Worm (Caenorhabditis elegans) whole organism, L4 larva: ENCODE data around the gene dap-3.

Experiments
- D1046.2 ChIP-seq: fragments of 200-800 bp; sonication (Bioruptor generic); IDR thresholded peaks from 2 replicates; pipeline ENCODE4 v1.3.6; 2022; ENCODE audit warnings: missing genetic modification characterization, missing compliant biosample characterization
- F49E8.2 ChIP-seq: sonication (generic microtip); optimal IDR thresholded peaks from 2 replicates; lab custom pipeline; 2016; ENCODE audit warnings: missing compliant biosample characterization, mild to moderate bottlenecking, missing genetic modification characterization, borderline replicate concordance
- T20F7.1 ChIP-seq: fragments of 200-800 bp; sonication (Bioruptor generic); optimal IDR thresholded peaks from 2 replicates; lab custom pipeline; 2018; ENCODE audit warnings: mild to moderate bottlenecking, missing genetic modification characterization, missing compliant biosample characterization
- T26A8.4 ChIP-seq: fragments of 200-800 bp; sonication (Bioruptor generic); IDR thresholded peaks from 2 replicates; pipeline ENCODE4 v1.3.6; 2022; ENCODE audit warnings: missing genetic modification characterization, missing compliant biosample characterization
- Y105C5A.15 ChIP-seq: fragments of 200-800 bp; sonication (Bioruptor generic); IDR thresholded peaks from 2 replicates; pipeline ENCODE4 v1.3.6; 2022; ENCODE audit warnings: missing genetic modification characterization, missing compliant biosample characterization
- Y75B8A.6 ChIP-seq: fragments of 200-800 bp; sonication (Bioruptor generic); IDR thresholded peaks from 2 replicates; pipeline ENCODE4 v1.3.6; 2022; ENCODE audit warnings: missing genetic modification reagents, missing genetic modification characterization, missing compliant biosample characterization
- ZK337.2 ChIP-seq: fragments of 200-800 bp; sonication (Bioruptor generic); IDR thresholded peaks from 2 replicates; pipeline ENCODE4 v1.3.6; 2022; ENCODE audit warnings: missing genetic modification reagents, missing genetic modification characterization, missing compliant biosample characterization
- aha-1 ChIP-seq: fragments of 150-350 bp; peaks from one replicate; lab custom pipeline; 2014; ENCODE audit warnings: missing biosample characterization, missing genetic modification characterization
- ama-1 ChIP-seq: fragments of 150-350 bp; optimal IDR thresholded peaks from 2 replicates; lab custom pipeline; 2014; ENCODE audit warnings: inconsistent platforms, mixed read lengths
- attf-4 ChIP-seq: sonication (generic microtip); optimal IDR thresholded peaks from 3 replicates; lab custom pipeline; 2017; ENCODE audit warnings: missing biosample characterization, missing genetic modification characterization
- ceh-20 ChIP-seq: fragments of 200-800 bp; sonication (Bioruptor generic); IDR thresholded peaks from 2 replicates; pipeline ENCODE4 v1.3.6; 2022; ENCODE audit warnings: missing genetic modification reagents, missing genetic modification characterization, missing compliant biosample characterization
- ceh-28 ChIP-seq: fragments of 150-350 bp; optimal IDR thresholded peaks from 2 replicates; lab custom pipeline; 2014; ENCODE audit warnings: missing biosample characterization, missing genetic modification reagents, missing genetic modification characterization
- ces-1 ChIP-seq: fragments of 150-350 bp; sonication (generic microtip); optimal IDR thresholded peaks from 4 replicates; lab custom pipeline; 2014; ENCODE audit warnings: missing biosample characterization, missing genetic modification reagents, missing genetic modification characterization
- ctbp-1 ChIP-seq: fragments of 200-800 bp; sonication (Bioruptor generic); IDR thresholded peaks from 2 replicates; pipeline ENCODE4 v1.3.6; 2022; ENCODE audit warnings: missing genetic modification reagents, missing genetic modification characterization, missing compliant biosample characterization
- daf-16 ChIP-seq, 3 experiments: sonication (generic microtip); optimal IDR thresholded peaks; 2 replicates each; lab custom pipeline; 2016 to 2017; ENCODE audit warnings: missing genetic modification characterization in 3 of 3, missing genetic modification reagents in 3 of 3, mild to moderate bottlenecking in 2 of 3, missing compliant biosample characterization in 2 of 3, missing biosample characterization in 1 of 3, moderate library complexity in 1 of 3
- daf-19 ChIP-seq: fragments of 200-800 bp; sonication (Bioruptor generic); conservative IDR thresholded peaks from 2 replicates; pipeline ENCODE4 v1.3.6; 2022; ENCODE audit warnings: missing genetic modification characterization, missing compliant biosample characterization
- dmd-9 ChIP-seq: fragments of 200-800 bp; sonication (Bioruptor generic); IDR thresholded peaks from 2 replicates; pipeline ENCODE4 v1.3.6; 2022; ENCODE audit warnings: missing genetic modification reagents, missing genetic modification characterization, missing compliant biosample characterization
- duxl-1 ChIP-seq: sonication (generic microtip); optimal IDR thresholded peaks from 2 replicates; lab custom pipeline; 2016; ENCODE audit warnings: mild to moderate bottlenecking, missing genetic modification characterization, moderate library complexity, missing compliant biosample characterization; ENCODE audit not compliant: poor library complexity
- dve-1 ChIP-seq: sonication (generic microtip); optimal IDR thresholded peaks from 2 replicates; lab custom pipeline; 2017; ENCODE audit warnings: antibody characterized with exemption, mild to moderate bottlenecking, missing genetic modification characterization, missing compliant biosample characterization; ENCODE audit not compliant: insufficient read depth
- egl-27 ChIP-seq: sonication (generic microtip); optimal IDR thresholded peaks from 3 replicates; lab custom pipeline; 2017; ENCODE audit warnings: missing biosample characterization, missing genetic modification reagents, missing genetic modification characterization
- egl-43 ChIP-seq: fragments of 200-800 bp; sonication (Bioruptor generic); IDR thresholded peaks from 2 replicates; pipeline ENCODE4 v1.3.6; 2022; ENCODE audit warnings: missing genetic modification reagents, missing genetic modification characterization, missing compliant biosample characterization
- gei-8 ChIP-seq: fragments of 200-800 bp; sonication (Bioruptor generic); optimal IDR thresholded peaks from 2 replicates; lab custom pipeline; 2018; ENCODE audit warnings: mild to moderate bottlenecking, missing genetic modification characterization, missing compliant biosample characterization
- hmg-1.1 ChIP-seq: fragments of 200-800 bp; sonication (Bioruptor generic); IDR thresholded peaks from 2 replicates; pipeline ENCODE4 v1.3.6; 2022; ENCODE audit warnings: missing genetic modification reagents, missing genetic modification characterization, missing compliant biosample characterization
- lin-13 ChIP-seq: fragments of 150-350 bp; optimal IDR thresholded peaks from 2 replicates; lab custom pipeline; 2014; ENCODE audit warnings: missing biosample characterization, missing genetic modification reagents, missing genetic modification characterization
- lin-15B ChIP-seq: fragments of 150-350 bp; sonication (generic microtip); optimal IDR thresholded peaks from 3 replicates; lab custom pipeline; 2014; ENCODE audit warnings: missing biosample characterization, missing genetic modification characterization
- lin-38 ChIP-seq: fragments of 200-800 bp; sonication (Bioruptor generic); IDR thresholded peaks from 2 replicates; pipeline ENCODE4 v1.3.6; 2022; ENCODE audit warnings: missing genetic modification reagents, missing genetic modification characterization, missing compliant biosample characterization
- madf-5 ChIP-seq, 2 experiments: fragments of 200-800 bp; sonication (Bioruptor generic); IDR thresholded peaks; 2 replicates each; pipeline ENCODE4 v1.3.6; 2022; ENCODE audit warnings: missing compliant biosample characterization in 2 of 2, missing genetic modification characterization in 2 of 2
- madf-9 ChIP-seq: fragments of 200-800 bp; sonication (Bioruptor generic); conservative IDR thresholded peaks from 2 replicates; pipeline ENCODE4 v1.3.6; 2022; ENCODE audit warnings: missing genetic modification reagents, missing genetic modification characterization, missing compliant biosample characterization
- mdl-1 ChIP-seq, 2 experiments: fragments of 150-350 bp in 1 of 2; sonication (generic microtip) in 1 of 2; optimal IDR thresholded peaks; 2 replicates each; lab custom pipeline; 2014 to 2017; ENCODE audit warnings: missing biosample characterization in 2 of 2, missing genetic modification characterization in 2 of 2
- mep-1 ChIP-seq: fragments of 150-350 bp; sonication (generic microtip); optimal IDR thresholded peaks from 3 replicates; lab custom pipeline; 2014; ENCODE audit warnings: missing biosample characterization, missing genetic modification characterization
- mes-2 ChIP-seq: sonication (generic microtip); optimal IDR thresholded peaks from 2 replicates; lab custom pipeline; 2016; ENCODE audit warnings: missing genotype, mild to moderate bottlenecking, missing genetic modification characterization, missing compliant biosample characterization; ENCODE audit not compliant: poor library complexity, severe bottlenecking
- mxl-3 ChIP-seq: fragments of 200-800 bp; sonication (Bioruptor generic); optimal IDR thresholded peaks from 2 replicates; lab custom pipeline; 2018; ENCODE audit warnings: mild to moderate bottlenecking, missing genetic modification characterization, missing compliant biosample characterization
- nhr-10 ChIP-seq: fragments of 150-350 bp; optimal IDR thresholded peaks from 2 replicates; lab custom pipeline; 2014; ENCODE audit warnings: missing biosample characterization, missing genetic modification characterization
- nhr-11 ChIP-seq: fragments of 150-350 bp; optimal IDR thresholded peaks from 2 replicates; lab custom pipeline; 2014; ENCODE audit warnings: missing biosample characterization, missing genetic modification characterization
- nhr-28 ChIP-seq: fragments of 150-350 bp; optimal IDR thresholded peaks from 2 replicates; lab custom pipeline; 2014; ENCODE audit warnings: missing biosample characterization, missing genetic modification characterization
- nhr-77 ChIP-seq: fragments of 150-350 bp; optimal IDR thresholded peaks from 2 replicates; lab custom pipeline; 2014; ENCODE audit warnings: missing biosample characterization, missing genetic modification characterization
- pha-4 ChIP-seq, 2 experiments: fragments of 150-350 bp in 1 of 2; fragments of 200-800 bp in 1 of 2; sonication (Bioruptor generic) in 1 of 2; IDR thresholded peaks in 1 of 2; optimal IDR thresholded peaks in 1 of 2; 2 replicates each; pipeline versions ENCODE4 v1.3.6 to Lab custom; 2014 to 2022; ENCODE audit warnings: missing genetic modification characterization in 2 of 2, missing genetic modification reagents in 2 of 2, missing biosample characterization in 1 of 2, missing compliant biosample characterization in 1 of 2
- php-3 ChIP-seq: fragments of 200-800 bp; sonication (Bioruptor generic); IDR thresholded peaks from 2 replicates; pipeline ENCODE4 v1.3.6; 2022; ENCODE audit warnings: missing genetic modification reagents, missing genetic modification characterization, missing compliant biosample characterization
- rbr-2 ChIP-seq: sonication (generic microtip); optimal IDR thresholded peaks from 2 replicates; lab custom pipeline; 2016; ENCODE audit warnings: missing genotype, missing genetic modification characterization, missing compliant biosample characterization
- sdz-12 ChIP-seq: fragments of 200-800 bp; sonication (Bioruptor generic); optimal IDR thresholded peaks from 2 replicates; lab custom pipeline; 2018; ENCODE audit warnings: mild to moderate bottlenecking, missing genetic modification characterization, missing compliant biosample characterization
- spr-1 ChIP-seq: sonication (generic microtip); optimal IDR thresholded peaks from 2 replicates; lab custom pipeline; 2016; ENCODE audit warnings: mild to moderate bottlenecking, missing genetic modification characterization, missing compliant biosample characterization
- unc-62 ChIP-seq, 3 experiments: fragments of 150-350 bp in 1 of 3; sonication (generic microtip); optimal IDR thresholded peaks in 2 of 3; peaks in 1 of 3; 1 replicate in 1 of 3; 2 replicates in 2 of 3; lab custom pipeline; 2014 to 2017; ENCODE audit warnings: missing biosample characterization in 3 of 3, missing genetic modification characterization in 3 of 3, missing genetic modification reagents in 3 of 3, missing genotype in 1 of 3
- vab-7 ChIP-seq: fragments of 200-800 bp; sonication (Bioruptor generic); IDR thresholded peaks from 2 replicates; pipeline ENCODE4 v1.3.6; 2022; ENCODE audit warnings: missing genetic modification reagents, missing genetic modification characterization, missing compliant biosample characterization
- zip-2 ChIP-seq: fragments of 150-350 bp; optimal IDR thresholded peaks from 2 replicates; lab custom pipeline; 2014; ENCODE audit warnings: missing biosample characterization, missing genetic modification characterization
- ztf-11 ChIP-seq: fragments of 150-350 bp; optimal IDR thresholded peaks from 2 replicates; lab custom pipeline; 2014; ENCODE audit warnings: missing biosample characterization, missing genetic modification characterization
- ztf-7 ChIP-seq: fragments of 150-350 bp; optimal IDR thresholded peaks from 2 replicates; lab custom pipeline; 2014; ENCODE audit warnings: missing biosample characterization, missing genetic modification characterization

The dap-3 gene

DNA sequence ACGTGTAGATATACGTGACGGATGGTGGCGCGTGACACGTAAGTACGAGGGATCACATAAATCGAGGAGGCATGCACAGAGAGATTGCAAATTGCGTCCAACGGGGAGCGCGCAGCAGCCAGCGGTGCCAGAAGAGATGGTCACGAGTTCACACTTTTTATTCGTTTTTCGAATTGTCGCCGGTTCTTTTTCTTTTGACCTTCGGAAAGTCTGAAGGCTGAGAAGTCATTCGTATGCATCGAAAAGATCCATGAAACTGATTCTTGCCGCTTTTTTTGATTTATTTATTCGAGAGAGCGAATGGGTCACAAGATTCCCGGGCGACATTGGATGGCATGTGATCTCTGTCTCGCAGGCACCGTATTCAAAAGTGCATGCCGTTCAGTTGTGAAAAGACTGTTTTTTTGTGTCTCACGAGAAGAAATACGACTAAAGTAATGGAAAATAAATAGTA is 21.9 kb upstream of the dap-3 start (continued):
- TF ChIP-seq dve-1 (tag; lab: Kevin White, UChicago): peak; percentile 66
- no peak for TF ChIP-seq pha-4 (GFP tag; IDR thresholded peaks at IDR 0.05; lab: Robert Waterston, UW)
- no peak for TF ChIP-seq pha-4 (tag; optimal IDR thresholded peaks at IDR 0.05; lab: Kevin White, UChicago)
- TF ChIP-seq aha-1: peak; percentile 99
- TF ChIP-seq mes-2: peak; percentile 15
- peak; percentile 40 for TF ChIP-seq rbr-2 (tag; lab: Kevin White, UChicago)
- peak; percentile 70; the same call in 1 of the 2 replicates for TF ChIP-seq hmg-1.1
- no peak for TF ChIP-seq lin-13 (GFP tag; lab: Kevin White, UChicago)
- no peak for TF ChIP-seq sdz-12 (GFP tag; lab: Kevin White, UChicago)
- TF ChIP-seq ztf-11 (tag; lab: Kevin White, UChicago): no peak
- TF ChIP-seq ama-1 (lab: Kevin White, UChicago): peak; percentile 3
- TF ChIP-seq lin-38 (GFP tag; lab: Robert Waterston, UW): 0 out of 2 replicates have a peak, but pooled peaks have one; percentile 16
- peak in 1 of 2 experiments; percentile 84 for TF ChIP-seq mdl-1 (tag; optimal IDR thresholded peaks at IDR 0.05; lab: Kevin White, UChicago)
- TF ChIP-seq madf-9 (GFP tag; lab: Robert Waterston, UW): peak; percentile 1; the same call in 1 of the 2 replicates
- peak; percentile 51 for TF ChIP-seq ctbp-1 (GFP tag; lab: Robert Waterston, UW)
- TF ChIP-seq php-3: peak; percentile 72
- peak; percentile 74 for TF ChIP-seq mep-1 (tag; lab: Kevin White, UChicago)

DNA sequence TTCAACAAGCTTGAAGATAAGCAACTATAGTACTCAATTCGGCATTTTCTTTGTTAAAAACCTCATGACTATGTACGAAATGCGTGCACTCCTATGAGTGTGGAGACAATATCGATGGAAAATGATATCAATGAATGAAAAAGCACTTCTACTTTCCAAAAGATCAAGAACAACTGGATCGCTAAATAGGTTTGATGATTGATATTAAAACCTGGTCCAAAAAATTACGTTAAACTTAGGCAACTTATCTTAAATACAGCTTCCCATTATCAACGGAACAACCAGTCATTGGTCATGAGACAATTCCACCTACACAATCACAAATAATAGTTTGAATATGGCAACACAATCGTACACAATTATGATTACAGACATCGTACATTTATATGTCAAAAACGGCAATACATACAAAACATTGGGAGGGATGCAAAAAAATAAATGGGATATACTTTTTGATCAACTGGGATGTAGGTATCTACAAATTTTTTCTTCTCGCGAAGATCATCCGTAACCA is 21.2 kb upstream of the dap-3 start:
- no peak for TF ChIP-seq mdl-1 (tag; optimal IDR thresholded peaks at IDR 0.05; lab: Kevin White, UChicago)
- TF ChIP-seq sdz-12 (GFP tag; lab: Kevin White, UChicago): no peak
- TF ChIP-seq mxl-3 (GFP tag; lab: Kevin White, UChicago): no peak
- no peak for TF ChIP-seq F49E8.2 (tag; lab: Kevin White, UChicago)
- TF ChIP-seq egl-27: no peak
- TF ChIP-seq unc-62 (GFP tag; optimal IDR thresholded peaks at IDR 0.05 in 1 of 2; lab: Kevin White, UChicago): peak in 1 of 2 experiments; percentile 95
- TF ChIP-seq unc-62 (tag; optimal IDR thresholded peaks at IDR 0.05; lab: Kevin White, UChicago): no peak
- TF ChIP-seq attf-4 (tag; lab: Kevin White, UChicago): no peak
- TF ChIP-seq daf-16 (GFP tag; optimal IDR thresholded peaks at IDR 0.05; lab: Kevin White, UChicago): peak in 1 of 2 experiments; percentile 16
- TF ChIP-seq daf-16 (tag; optimal IDR thresholded peaks at IDR 0.05; lab: Kevin White, UChicago): peak; percentile 75
- TF ChIP-seq ama-1 (lab: Kevin White, UChicago): peak; percentile 1
- no peak for TF ChIP-seq nhr-77 (tag; lab: Kevin White, UChicago)
- no peak for TF ChIP-seq ztf-11 (tag; lab: Kevin White, UChicago)
- TF ChIP-seq Y105C5A.15 (GFP tag; lab: Robert Waterston, UW): no peak
- no peak for TF ChIP-seq daf-19 (GFP tag; lab: Robert Waterston, UW)
- TF ChIP-seq egl-43 (GFP tag; lab: Robert Waterston, UW): no peak
- peak; percentile 77 for TF ChIP-seq dve-1 (tag; lab: Kevin White, UChicago)
- TF ChIP-seq ceh-28: no peak
- TF ChIP-seq ztf-7 (tag; lab: Kevin White, UChicago): no peak
- TF ChIP-seq ces-1 (GFP tag; lab: Kevin White, UChicago): no peak
- no peak for TF ChIP-seq spr-1 (tag; lab: Kevin White, UChicago)
- no peak for TF ChIP-seq lin-15B (tag; lab: Kevin White, UChicago)
- no peak for TF ChIP-seq madf-5 (GFP tag; IDR thresholded peaks at IDR 0.05; lab: Robert Waterston, UW)
- TF ChIP-seq lin-38 (GFP tag; lab: Robert Waterston, UW): peak; percentile 62
- no peak for TF ChIP-seq T26A8.4 (GFP tag; lab: Robert Waterston, UW)
- no peak for TF ChIP-seq lin-13 (GFP tag; lab: Kevin White, UChicago)
- TF ChIP-seq nhr-11 (tag; lab: Kevin White, UChicago): no peak
- no peak for TF ChIP-seq ceh-20 (GFP tag; lab: Robert Waterston, UW)
- TF ChIP-seq duxl-1 (tag; lab: Kevin White, UChicago): peak; percentile 62
- TF ChIP-seq hmg-1.1: no peak
- TF ChIP-seq dmd-9: no peak
- no peak for TF ChIP-seq madf-9 (GFP tag; lab: Robert Waterston, UW)
- peak; percentile 25 for TF ChIP-seq gei-8
- no peak for TF ChIP-seq zip-2
- peak; percentile 32 for TF ChIP-seq nhr-28 (tag; lab: Kevin White, UChicago)
- TF ChIP-seq ZK337.2 (GFP tag; lab: Robert Waterston, UW): no peak
- TF ChIP-seq vab-7 (GFP tag; lab: Robert Waterston, UW): no peak
- no peak for TF ChIP-seq T20F7.1
- TF ChIP-seq Y75B8A.6 (GFP tag; lab: Robert Waterston, UW): 0 out of 2 replicates have a peak, but pooled peaks have one; percentile 49
- TF ChIP-seq D1046.2 (GFP tag; lab: Robert Waterston, UW): no peak
- no peak for TF ChIP-seq nhr-10 (tag; lab: Kevin White, UChicago)
